Fruit fly (Drosophila melanogaster) whole organism, wandering third instar larva: Measurements from ENCODE around the gene CG43850.
A peak's percentile ranks its signal among the peaks of the same experiment; 100 is the strongest.

Source experiments
- Abd-B ChIP-seq: fragments of >200 bp; optimal IDR thresholded peaks from 2 replicates; lab custom pipeline; 2017; ENCODE audit warnings: missing biosample characterization, missing genetic modification characterization
- CG32264 ChIP-seq: fragments of 200-800 bp; sonication (Bioruptor generic); optimal IDR thresholded peaks from 2 replicates; lab custom pipeline; 2016; ENCODE audit warnings: missing biosample characterization, missing genetic modification characterization
- CG9705 ChIP-seq: fragments of 200-800 bp; sonication (Bioruptor generic); optimal IDR thresholded peaks from 2 replicates; lab custom pipeline; 2018; ENCODE audit warnings: missing biosample characterization, mild to moderate bottlenecking, missing genetic modification characterization
- CrebA ChIP-seq: fragments of 200-800 bp; sonication (Bioruptor generic); optimal IDR thresholded peaks from 2 replicates; lab custom pipeline; 2016; ENCODE audit warnings: missing biosample characterization, mild to moderate bottlenecking, missing genetic modification characterization, borderline replicate concordance
- Dfd ChIP-seq: fragments of >200 bp; optimal IDR thresholded peaks from 2 replicates; lab custom pipeline; 2017; ENCODE audit warnings: missing biosample characterization, missing genetic modification characterization
- Dif ChIP-seq: fragments of 200-275, 200-300 bp; sonication (Bioruptor generic); optimal IDR thresholded peaks from 2 replicates; lab custom pipeline; 2018; ENCODE audit warnings: missing biosample characterization, missing genetic modification characterization; ENCODE audit not compliant: partially characterized antibody
- GATAd ChIP-seq: sonication (Bioruptor generic); optimal IDR thresholded peaks from 2 replicates; lab custom pipeline; 2016; ENCODE audit warnings: missing biosample characterization, missing genetic modification characterization
- HLH106 ChIP-seq: fragments of 200-800 bp; optimal IDR thresholded peaks from 3 replicates; lab custom pipeline; 2019; ENCODE audit warnings: missing biosample characterization, mild to moderate bottlenecking, missing genetic modification characterization, moderate library complexity
- Hnf4 ChIP-seq: fragments of 200-800 bp; sonication (Bioruptor generic); optimal IDR thresholded peaks from 2 replicates; lab custom pipeline; 2016; ENCODE audit warnings: missing biosample characterization, mild to moderate bottlenecking, missing genetic modification characterization
- Hr78 ChIP-seq: fragments of >200 bp; optimal IDR thresholded peaks from 2 replicates; lab custom pipeline; 2017; ENCODE audit warnings: missing biosample characterization, missing genetic modification characterization
- Hr83 ChIP-seq: fragments of 200-300 bp; sonication (Bioruptor generic); optimal IDR thresholded peaks from 2 replicates; lab custom pipeline; 2016; ENCODE audit warnings: missing biosample characterization, mild to moderate bottlenecking, missing genetic modification characterization, moderate library complexity; ENCODE audit not compliant: poor library complexity, severe bottlenecking
- Jra ChIP-seq: sonication (Bioruptor generic); optimal IDR thresholded peaks from 2 replicates; lab custom pipeline; 2016; ENCODE audit warnings: missing biosample characterization, missing genetic modification characterization
- Mio ChIP-seq: sonication (Bioruptor generic); optimal IDR thresholded peaks from 2 replicates; lab custom pipeline; 2016; ENCODE audit warnings: missing biosample characterization, missing genetic modification characterization
- Myc ChIP-seq: fragments of >200 bp; optimal IDR thresholded peaks from 2 replicates; lab custom pipeline; 2017
- N ChIP-seq: fragments of >200 bp; optimal IDR thresholded peaks from 2 replicates; lab custom pipeline; 2018; ENCODE audit warnings: missing biosample characterization, missing external identifiers, missing genetic modification characterization
- OdsH ChIP-seq: fragments of 200-800 bp; sonication (Bioruptor generic); optimal IDR thresholded peaks from 2 replicates; lab custom pipeline; 2016; ENCODE audit warnings: missing biosample characterization, mild to moderate bottlenecking, missing genetic modification characterization
- Rel ChIP-seq, 2 experiments: fragments of 200-800 bp; sonication (Bioruptor generic) in 1 of 2; optimal IDR thresholded peaks; 2 replicates in 1 of 2; 3 replicates in 1 of 2; lab custom pipeline; 2016 to 2019; ENCODE audit warnings: mild to moderate bottlenecking in 2 of 2, missing biosample characterization in 2 of 2, missing genetic modification characterization in 2 of 2, moderate library complexity in 1 of 2
- Sp1 ChIP-seq: fragments of 200-800 bp; sonication (Bioruptor generic); optimal IDR thresholded peaks from 3 replicates; lab custom pipeline; 2019; ENCODE audit warnings: missing biosample characterization, mild to moderate bottlenecking, missing genetic modification characterization, moderate library complexity
- Vsx2 ChIP-seq: fragments of 200-300, 225-300 bp; sonication (Bioruptor generic); optimal IDR thresholded peaks from 2 replicates; lab custom pipeline; 2018; ENCODE audit warnings: missing biosample characterization, missing genetic modification characterization; ENCODE audit not compliant: partially characterized antibody
- br ChIP-seq: fragments of 200-800 bp; sonication (Bioruptor generic); optimal IDR thresholded peaks from 2 replicates; lab custom pipeline; 2016; ENCODE audit warnings: missing biosample characterization, missing genetic modification characterization
- brk ChIP-seq: fragments of 200-800 bp; sonication (Bioruptor generic); optimal IDR thresholded peaks from 2 replicates; lab custom pipeline; 2016; ENCODE audit warnings: missing biosample characterization, mild to moderate bottlenecking, missing genetic modification characterization
- dl ChIP-seq, 2 experiments: fragments of 175-275, 200-275 bp in 1 of 2; fragments of 200-275 bp in 1 of 2; sonication (Bioruptor generic); optimal IDR thresholded peaks; lab custom pipeline; 2018; ENCODE audit warnings: mild to moderate bottlenecking in 2 of 2, missing biosample characterization in 2 of 2, missing genetic modification characterization in 2 of 2, moderate library complexity in 2 of 2; ENCODE audit not compliant: partially characterized antibody in 2 of 2, insufficient read depth in 1 of 2
- dmrt93B ChIP-seq: fragments of 200-800 bp; sonication (Bioruptor generic); optimal IDR thresholded peaks from 2 replicates; lab custom pipeline; 2018; ENCODE audit warnings: missing biosample characterization, mild to moderate bottlenecking, missing genetic modification characterization
- dsf ChIP-seq: sonication (Bioruptor generic); optimal IDR thresholded peaks from 2 replicates; lab custom pipeline; 2016; ENCODE audit warnings: missing biosample characterization, missing genetic modification characterization, borderline replicate concordance
- ey ChIP-seq: fragments of 200-800 bp; sonication (Bioruptor generic); optimal IDR thresholded peaks from 2 replicates; lab custom pipeline; 2016; ENCODE audit warnings: missing biosample characterization, missing genetic modification characterization
- foxo ChIP-seq, 2 experiments: fragments of 200-800 bp; sonication (Bioruptor generic); optimal IDR thresholded peaks; 2 replicates in 1 of 2; 3 replicates in 1 of 2; lab custom pipeline; 2016 to 2017; ENCODE audit warnings: missing biosample characterization in 2 of 2, missing genetic modification characterization in 2 of 2
- fru ChIP-seq: fragments of 200-800 bp; sonication (Bioruptor generic); optimal IDR thresholded peaks from 3 replicates; lab custom pipeline; 2016; ENCODE audit warnings: missing biosample characterization, mild to moderate bottlenecking, missing genetic modification characterization
- h ChIP-seq: fragments of 200-800 bp; sonication (Bioruptor generic); optimal IDR thresholded peaks from 3 replicates; lab custom pipeline; 2016; ENCODE audit warnings: missing biosample characterization, mild to moderate bottlenecking, missing genetic modification characterization
- jim ChIP-seq: fragments of 175-275, 200-325 bp; sonication (Bioruptor generic); optimal IDR thresholded peaks from 2 replicates; lab custom pipeline; 2016; ENCODE audit warnings: missing biosample characterization, mild to moderate bottlenecking, missing genetic modification characterization
- lola ChIP-seq: fragments of >200 bp; optimal IDR thresholded peaks from 2 replicates; lab custom pipeline; 2017; ENCODE audit warnings: missing biosample characterization, missing genetic modification characterization
- pan ChIP-seq: fragments of >200 bp; optimal IDR thresholded peaks from 2 replicates; lab custom pipeline; 2017
- psq ChIP-seq: fragments of 200-800 bp; sonication (Bioruptor generic); optimal IDR thresholded peaks from 3 replicates; lab custom pipeline; 2017; ENCODE audit warnings: missing biosample characterization, mild to moderate bottlenecking, missing genetic modification characterization, moderate library complexity
- rgr ChIP-seq: fragments of 200-800 bp; sonication (Bioruptor generic); optimal IDR thresholded peaks from 3 replicates; lab custom pipeline; 2016; ENCODE audit warnings: missing biosample characterization, mild to moderate bottlenecking, missing genetic modification characterization
- sage ChIP-seq: fragments of 200-800 bp; sonication (Bioruptor generic); optimal IDR thresholded peaks from 2 replicates; lab custom pipeline; 2016; ENCODE audit warnings: missing biosample characterization, mild to moderate bottlenecking, missing genetic modification characterization
- sv ChIP-seq: fragments of 200-800 bp; sonication (Bioruptor generic); optimal IDR thresholded peaks from 3 replicates; lab custom pipeline; 2016; ENCODE audit warnings: missing biosample characterization, missing genetic modification characterization
- tai ChIP-seq: sonication (Bioruptor generic); optimal IDR thresholded peaks from 2 replicates; lab custom pipeline; 2016; ENCODE audit warnings: missing biosample characterization, missing genetic modification characterization
- usp ChIP-seq: fragments of >200 bp; optimal IDR thresholded peaks from 2 replicates; lab custom pipeline; 2017; ENCODE audit warnings: missing biosample characterization, missing genetic modification characterization
- woc ChIP-seq: sonication (Bioruptor generic); optimal IDR thresholded peaks from 2 replicates; lab custom pipeline; 2016; ENCODE audit warnings: missing biosample characterization, mild to moderate bottlenecking, missing genetic modification characterization

Gene CG43850

dm6 chr2L:13387255-13387654 lies 28.0 kb upstream of the CG43850 start, which contains the start of the genes Ing5 and CG7099:
Ing5 (minus strand) TSS chr2L:13387312.
CG7099 (plus strand) TSS chr2L:13387571.
- TF ChIP-seq sage (GFP tag; lab: Kevin White, UChicago) (peak; percentile 90), Sp1 (GFP tag; lab: Kevin White, UChicago) (peak; percentile 92), CG32264 (GFP tag; lab: Kevin White, UChicago) (peak; percentile 63), sv (GFP tag; lab: Kevin White, UChicago) (peak; percentile 97), OdsH (GFP tag; lab: Kevin White, UChicago) (peak; percentile 95), dsf (GFP tag; lab: Kevin White, UChicago) (peak; percentile 92), fru (GFP tag; lab: Kevin White, UChicago) (peak; percentile 94), psq (peak; percentile 93), dl (GFP tag; optimal IDR thresholded peaks at IDR 0.05; lab: Kevin White, UChicago; ENCODE audit: insufficient read depth in 1 of 2, partially characterized antibody in 2 of 2) (no peak), rgr (GFP tag; lab: Kevin White, UChicago) (peak; percentile 98), Hr83 (GFP tag; lab: Kevin White, UChicago) (peak; percentile 92), dmrt93B (peak; percentile 90), HLH106 (tag; lab: Kevin White, UChicago) (peak; percentile 97), GATAd (GFP tag; lab: Kevin White, UChicago) (peak; percentile 92), jim (GFP tag; lab: Kevin White, UChicago) (peak; percentile 78), pan (lab: Kevin White, UChicago) (no peak), brk (GFP tag; lab: Kevin White, UChicago) (no peak), br (GFP tag; lab: Kevin White, UChicago) (peak; percentile 94), Hnf4 (GFP tag; lab: Kevin White, UChicago) (peak; percentile 96), lola (GFP tag; lab: Kevin White, UChicago) (no peak), usp (GFP tag; lab: Kevin White, UChicago) (no peak), tai (GFP tag; lab: Kevin White, UChicago) (no peak), Myc (lab: Kevin White, UChicago) (no peak), Hr78 (GFP tag; lab: Kevin White, UChicago) (no peak), Vsx2 (GFP tag; lab: Kevin White, UChicago) (no peak), foxo (GFP tag; optimal IDR thresholded peaks at IDR 0.05; lab: Kevin White, UChicago) (peak; percentile 70 to 98), CG9705 (GFP tag; lab: Kevin White, UChicago) (peak; percentile 93), Jra (GFP tag; lab: Kevin White, UChicago) (peak; percentile 90), woc (GFP tag; lab: Kevin White, UChicago) (peak; percentile 91), N (no peak), Dif (no peak), h (GFP tag; lab: Kevin White, UChicago) (peak; percentile 97), Rel (GFP tag; optimal IDR thresholded peaks at IDR 0.05; lab: Kevin White, UChicago) (peak; percentile 80), Rel (tag; optimal IDR thresholded peaks at IDR 0.05; lab: Kevin White, UChicago) (peak; percentile 74), Abd-B (GFP tag; lab: Kevin White, UChicago) (no peak), Mio (GFP tag; lab: Kevin White, UChicago) (peak; percentile 62), ey (GFP tag; lab: Kevin White, UChicago) (peak; percentile 93), Dfd (GFP tag; lab: Kevin White, UChicago) (no peak), CrebA (GFP tag; lab: Kevin White, UChicago) (no peak)
- TF ChIP-seq, all 38 proteins: peak for 24

dm6 chr2L:13394903-13395302 lies 20.3 kb upstream of the CG43850 start, which contains the start of gene RpL24:
RpL24 (minus strand) TSS chr2L:13395131.
- TF ChIP-seq Sp1 (GFP tag; lab: Kevin White, UChicago) (peak; percentile 91), Myc (lab: Kevin White, UChicago) (peak; percentile 77), dsf (GFP tag; lab: Kevin White, UChicago) (peak; percentile 27), brk (GFP tag; lab: Kevin White, UChicago) (no peak), CG9705 (GFP tag; lab: Kevin White, UChicago) (peak; percentile 93), Hr83 (GFP tag; lab: Kevin White, UChicago) (peak; percentile 92), h (GFP tag; lab: Kevin White, UChicago) (peak; percentile 91), usp (GFP tag; lab: Kevin White, UChicago) (no peak), woc (GFP tag; lab: Kevin White, UChicago) (peak; percentile 53), psq (peak; percentile 74), sv (GFP tag; lab: Kevin White, UChicago) (peak; percentile 89), dl (GFP tag; optimal IDR thresholded peaks at IDR 0.05; lab: Kevin White, UChicago; ENCODE audit: insufficient read depth in 1 of 2, partially characterized antibody in 2 of 2) (no peak), dmrt93B (peak; percentile 87), Rel (GFP tag; optimal IDR thresholded peaks at IDR 0.05; lab: Kevin White, UChicago) (peak; percentile 61), Rel (tag; optimal IDR thresholded peaks at IDR 0.05; lab: Kevin White, UChicago) (peak; percentile 69), N (no peak), OdsH (GFP tag; lab: Kevin White, UChicago) (peak; percentile 87), rgr (GFP tag; lab: Kevin White, UChicago) (peak; percentile 96), br (GFP tag; lab: Kevin White, UChicago) (peak; percentile 90), CG32264 (GFP tag; lab: Kevin White, UChicago) (peak; percentile 63), fru (GFP tag; lab: Kevin White, UChicago) (peak; percentile 83), ey (GFP tag; lab: Kevin White, UChicago) (peak; percentile 69), foxo (GFP tag; optimal IDR thresholded peaks at IDR 0.05; lab: Kevin White, UChicago) (peak; percentile 53 to 82), HLH106 (tag; lab: Kevin White, UChicago) (peak; percentile 76), sage (GFP tag; lab: Kevin White, UChicago) (peak; percentile 87), Jra (GFP tag; lab: Kevin White, UChicago) (no peak), tai (GFP tag; lab: Kevin White, UChicago) (no peak), Mio (GFP tag; lab: Kevin White, UChicago) (peak; percentile 75)
